Worm (Caenorhabditis elegans) whole organism, L4 larva: ENCODE data around the gene Y59A8B.25.

Experiments used
- Y5F2A.4 ChIP-seq: fragments of 200-800 bp; sonication (Bioruptor generic); optimal IDR thresholded peaks from 2 replicates; lab custom pipeline; 2018; ENCODE audit warnings: mild to moderate bottlenecking, missing genetic modification characterization, missing compliant biosample characterization
- ama-1 ChIP-seq: fragments of 150-350 bp; optimal IDR thresholded peaks from 2 replicates; lab custom pipeline; 2014; ENCODE audit warnings: inconsistent platforms, mixed read lengths
- daf-12 ChIP-seq: fragments of 150-350 bp; optimal IDR thresholded peaks from 2 replicates; lab custom pipeline; 2014; ENCODE audit warnings: missing biosample characterization, missing genetic modification reagents, missing genetic modification characterization
- fkh-10 ChIP-seq: fragments of 150-350 bp; optimal IDR thresholded peaks from 2 replicates; lab custom pipeline; 2014; ENCODE audit warnings: missing biosample characterization, missing genetic modification reagents, missing genetic modification characterization
- lin-13 ChIP-seq: fragments of 150-350 bp; optimal IDR thresholded peaks from 2 replicates; lab custom pipeline; 2014; ENCODE audit warnings: missing biosample characterization, missing genetic modification reagents, missing genetic modification characterization
- lin-15B ChIP-seq: fragments of 150-350 bp; sonication (generic microtip); optimal IDR thresholded peaks from 3 replicates; lab custom pipeline; 2014; ENCODE audit warnings: missing biosample characterization, missing genetic modification characterization
- lin-39 ChIP-seq: fragments of 150-350 bp; optimal IDR thresholded peaks from 2 replicates; lab custom pipeline; 2014; ENCODE audit warnings: missing biosample characterization, missing genetic modification reagents, missing genetic modification characterization
- mxl-2 ChIP-seq: fragments of 200-800 bp; sonication (Bioruptor generic); conservative IDR thresholded peaks from 2 replicates; pipeline ENCODE4 v1.3.6; 2022; ENCODE audit warnings: missing genetic modification reagents, missing genetic modification characterization, missing compliant biosample characterization
- nhr-11 ChIP-seq: fragments of 150-350 bp; optimal IDR thresholded peaks from 2 replicates; lab custom pipeline; 2014; ENCODE audit warnings: missing biosample characterization, missing genetic modification characterization
- nhr-25 ChIP-seq: sonication (generic microtip); optimal IDR thresholded peaks from 2 replicates; lab custom pipeline; 2017; ENCODE audit warnings: missing genetic modification characterization, mild to moderate bottlenecking, missing compliant biosample characterization, antibody characterized with exemption, moderate library complexity, borderline replicate concordance; ENCODE audit not compliant: insufficient read depth
- nhr-28 ChIP-seq: fragments of 150-350 bp; optimal IDR thresholded peaks from 2 replicates; lab custom pipeline; 2014; ENCODE audit warnings: missing biosample characterization, missing genetic modification characterization
- pqm-1 ChIP-seq: sonication (generic microtip); optimal IDR thresholded peaks from 2 replicates; lab custom pipeline; 2017; ENCODE audit warnings: missing biosample characterization, missing genetic modification characterization

- TF ChIP-seq nhr-11 (tag; lab: Kevin White, UChicago) = no peak
- no peak for TF ChIP-seq pqm-1
- TF ChIP-seq daf-12 (tag; lab: Kevin White, UChicago) = no peak
- no peak for TF ChIP-seq lin-13 (GFP tag; lab: Kevin White, UChicago)
- TF ChIP-seq mxl-2 (GFP tag; lab: Robert Waterston, UW) = no peak
- no peak for TF ChIP-seq nhr-25
- TF ChIP-seq lin-15B (tag; lab: Kevin White, UChicago) = no peak
- no peak for TF ChIP-seq ama-1 (lab: Kevin White, UChicago)
- no peak for TF ChIP-seq fkh-10 (GFP tag; lab: Kevin White, UChicago)
- no peak for TF ChIP-seq Y5F2A.4 (GFP tag; lab: Kevin White, UChicago)
- TF ChIP-seq lin-39 (tag; lab: Kevin White, UChicago) = no peak
- no peak for TF ChIP-seq nhr-28 (tag; lab: Kevin White, UChicago)
Measured at ce11 chrV:18091216-18091615, 36.0 kb upstream of the Y59A8B.25 start.
